Worm (Caenorhabditis elegans): ENCODE results near the gene T01C3.2.

DNA sequence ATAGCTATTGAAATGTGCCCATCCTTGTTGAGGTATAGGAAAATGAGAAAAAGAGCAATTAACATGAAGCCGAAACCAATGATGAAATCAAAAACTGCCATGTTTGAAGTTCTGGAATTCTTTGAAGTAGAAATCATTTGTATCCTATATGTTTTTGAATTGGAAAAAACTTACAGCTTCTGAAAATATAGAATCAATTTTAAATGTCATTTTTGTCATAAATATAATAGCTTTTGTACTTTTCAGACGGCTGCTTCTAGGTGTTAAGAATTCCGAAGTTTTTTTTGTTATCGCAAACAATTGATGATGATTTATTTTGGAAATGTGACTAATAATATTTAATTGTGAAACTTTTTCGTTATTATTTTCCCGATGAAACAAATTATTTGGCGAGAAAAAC is 43.9 kb upstream of the T01C3.2 start, which contains the start of gene C30G7.4:
- TF ChIP-seq tbx-11 (GFP tag; IDR thresholded peaks at IDR 0.05) = no peak
- TF ChIP-seq ama-1 (optimal IDR thresholded peaks at IDR 0.05) = no peak
